Fruit fly (Drosophila melanogaster) whole organism, embryonic: ENCODE data around the gene Tpr2.
A peak's percentile ranks its signal among the peaks of the same experiment; 100 is the strongest.

Experiments
- Antp ChIP-seq: fragments of 200-800 bp; sonication (Bioruptor generic); optimal IDR thresholded peaks from 3 replicates; lab custom pipeline; 2016; ENCODE audit warnings: missing biosample characterization, missing genetic modification characterization
- Atf-2 ChIP-seq: fragments of 200-800 bp; sonication (Bioruptor generic); optimal IDR thresholded peaks from 2 replicates; lab custom pipeline; 2016; ENCODE audit warnings: missing biosample characterization, missing genetic modification characterization
- Bteb2 ChIP-seq: fragments of 200-800 bp; sonication (Bioruptor generic); optimal IDR thresholded peaks from 2 replicates; lab custom pipeline; 2016; ENCODE audit warnings: missing biosample characterization, missing genetic modification characterization
- CG10321 ChIP-seq: fragments of 200-800 bp; sonication (Bioruptor generic); IDR thresholded peaks from 2 replicates; pipeline ENCODE4 v1.3.6; 2022; ENCODE audit warnings: missing biosample characterization, missing genetic modification characterization
- CG10366 ChIP-seq: fragments of 200-800 bp; sonication (Bioruptor generic); IDR thresholded peaks from 2 replicates; pipeline ENCODE4 v1.3.6; 2022; ENCODE audit warnings: missing biosample characterization, missing genetic modification characterization
- CG10979 ChIP-seq: fragments of 200-800 bp; sonication (Bioruptor generic); optimal IDR thresholded peaks from 2 replicates; lab custom pipeline; 2018; ENCODE audit warnings: missing biosample characterization, mild to moderate bottlenecking, missing genetic modification characterization, moderate library complexity
- CG11695 ChIP-seq: fragments of 200-800 bp; sonication (Bioruptor generic); IDR thresholded peaks from 3 replicates; pipeline ENCODE4 v1.3.6; 2022; ENCODE audit warnings: missing biosample characterization, missing genetic modification characterization
- CG1233 ChIP-seq: fragments of 200-800 bp; sonication (Bioruptor generic); optimal IDR thresholded peaks from 4 replicates; lab custom pipeline; 2018; ENCODE audit warnings: missing biosample characterization, mild to moderate bottlenecking, missing genetic modification characterization
- CG12942 ChIP-seq: fragments of 200-800 bp; sonication (Bioruptor generic); optimal IDR thresholded peaks from 3 replicates; lab custom pipeline; 2016; ENCODE audit warnings: missing biosample characterization, missing genetic modification characterization
- CG13123 ChIP-seq: fragments of 200-800 bp; sonication (Bioruptor generic); optimal IDR thresholded peaks from 2 replicates; lab custom pipeline; 2016; ENCODE audit warnings: missing biosample characterization, missing genetic modification characterization
- CG13287 ChIP-seq: fragments of 200-800 bp; sonication (Bioruptor generic); IDR thresholded peaks from 2 replicates; pipeline ENCODE4 v1.3.6; 2022; ENCODE audit warnings: missing biosample characterization, missing genetic modification characterization; ENCODE audit not compliant: partially characterized antibody
- CG13624 ChIP-seq: fragments of 200-800 bp; sonication (Bioruptor generic); optimal IDR thresholded peaks from 2 replicates; lab custom pipeline; 2016; ENCODE audit warnings: missing biosample characterization, missing genetic modification characterization
- CG13894 ChIP-seq: fragments of 200-800 bp; sonication (Bioruptor generic); optimal IDR thresholded peaks from 3 replicates; lab custom pipeline; 2018; ENCODE audit warnings: missing biosample characterization, mild to moderate bottlenecking, missing genetic modification characterization, moderate library complexity
- CG15514 ChIP-seq: fragments of 200-800 bp; sonication (Bioruptor generic); optimal IDR thresholded peaks from 3 replicates; lab custom pipeline; 2017; ENCODE audit warnings: missing biosample characterization, missing genetic modification characterization, mild to moderate bottlenecking, moderate library complexity, missing genetic modification reagents
- CG17568 ChIP-seq: fragments of 200-800 bp; sonication (Bioruptor generic); optimal IDR thresholded peaks from 2 replicates; lab custom pipeline; 2018; ENCODE audit warnings: missing biosample characterization, mild to moderate bottlenecking, missing genetic modification characterization, moderate library complexity
- CG18011 ChIP-seq: fragments of 200-800 bp; sonication (Bioruptor generic); optimal IDR thresholded peaks from 2 replicates; lab custom pipeline; 2017; ENCODE audit warnings: missing biosample characterization, missing genetic modification characterization, mild to moderate bottlenecking, moderate library complexity, missing genotype
- CG1832 ChIP-seq: fragments of 200-800 bp; sonication (Bioruptor generic); optimal IDR thresholded peaks from 2 replicates; lab custom pipeline; 2017; ENCODE audit warnings: missing biosample characterization, mild to moderate bottlenecking, missing genetic modification characterization, inconsistent platforms
- CG4360 ChIP-seq: fragments of 200-800 bp; sonication (Bioruptor generic); IDR thresholded peaks from 2 replicates; pipeline ENCODE4 v1.3.6; 2022; ENCODE audit warnings: missing biosample characterization, missing genetic modification characterization
- CG43689 ChIP-seq: fragments of 200-800 bp; sonication (Bioruptor generic); IDR thresholded peaks from 2 replicates; pipeline ENCODE4 v1.3.6; 2022; ENCODE audit warnings: missing biosample characterization, missing genetic modification characterization
- CG4820 ChIP-seq: fragments of 200-800 bp; sonication (Bioruptor generic); optimal IDR thresholded peaks from 3 replicates; lab custom pipeline; 2016; ENCODE audit warnings: missing biosample characterization, missing genetic modification characterization
- CG6689 ChIP-seq: fragments of 200-800 bp; sonication (Bioruptor generic); IDR thresholded peaks from 2 replicates; pipeline ENCODE4 v1.3.6; 2022; ENCODE audit warnings: missing biosample characterization, missing genetic modification characterization
- CG7745 ChIP-seq: fragments of 200-800 bp; sonication (Bioruptor generic); optimal IDR thresholded peaks from 2 replicates; lab custom pipeline; 2018; ENCODE audit warnings: missing biosample characterization, mild to moderate bottlenecking, missing genetic modification characterization, moderate library complexity
- CG8765 ChIP-seq: fragments of 200-800 bp; sonication (Bioruptor generic); IDR thresholded peaks from 2 replicates; pipeline ENCODE4 v1.3.6; 2022; ENCODE audit warnings: missing biosample characterization, missing genetic modification characterization
- CG9817 ChIP-seq: fragments of 200-800 bp; sonication (Bioruptor generic); optimal IDR thresholded peaks from 2 replicates; lab custom pipeline; 2018; ENCODE audit warnings: missing biosample characterization, mild to moderate bottlenecking, missing genetic modification characterization, moderate library complexity
- CG9876 ChIP-seq: fragments of 200-800 bp; sonication (Bioruptor generic); optimal IDR thresholded peaks from 2 replicates; lab custom pipeline; 2016; ENCODE audit warnings: missing biosample characterization, missing genetic modification characterization
- CHES-1-like ChIP-seq: fragments of 200-800 bp; sonication (Bioruptor generic); optimal IDR thresholded peaks from 2 replicates; lab custom pipeline; 2016; ENCODE audit warnings: missing biosample characterization, missing genetic modification characterization
- Dad ChIP-seq: fragments of 200-800 bp; sonication (Bioruptor generic); optimal IDR thresholded peaks from 3 replicates; lab custom pipeline; 2016; ENCODE audit warnings: missing biosample characterization, missing genetic modification characterization
- Doc3 ChIP-seq: fragments of 200-800 bp; sonication (Bioruptor generic); IDR thresholded peaks from 3 replicates; pipeline ENCODE4 v1.3.6; 2022; ENCODE audit warnings: missing biosample characterization, missing genetic modification characterization; ENCODE audit not compliant: partially characterized antibody
- HHEX ChIP-seq: fragments of 200-800 bp; sonication (Bioruptor generic); optimal IDR thresholded peaks from 3 replicates; lab custom pipeline; 2017; ENCODE audit warnings: missing biosample characterization, mild to moderate bottlenecking, missing genetic modification characterization, missing genetic modification reagents
- HLH4C ChIP-seq: fragments of 200-800 bp; sonication (Bioruptor generic); IDR thresholded peaks from 3 replicates; pipeline ENCODE4 v1.3.6; 2022; ENCODE audit warnings: missing biosample characterization, missing genetic modification characterization; ENCODE audit not compliant: partially characterized antibody
- HLHmδ ChIP-seq: fragments of 200-800 bp; sonication (Bioruptor generic); optimal IDR thresholded peaks from 2 replicates; lab custom pipeline; 2018; ENCODE audit warnings: missing biosample characterization, mild to moderate bottlenecking, missing genetic modification characterization, moderate library complexity
- HmgZ ChIP-seq: fragments of 200-800 bp; sonication (Bioruptor generic); optimal IDR thresholded peaks from 2 replicates; lab custom pipeline; 2018; ENCODE audit warnings: missing biosample characterization, mild to moderate bottlenecking, missing genetic modification characterization
- Hr3 ChIP-seq: fragments of 200-800 bp; sonication (Bioruptor generic); optimal IDR thresholded peaks from 3 replicates; lab custom pipeline; 2016; ENCODE audit warnings: missing biosample characterization, missing genetic modification characterization
- Jarid2 ChIP-seq: fragments of 200-800 bp; sonication (Bioruptor generic); optimal IDR thresholded peaks from 3 replicates; lab custom pipeline; 2017; ENCODE audit warnings: mild to moderate bottlenecking, missing biosample characterization, missing genetic modification reagents, missing genetic modification characterization
- Oli ChIP-seq: fragments of 200-800 bp; sonication (Bioruptor generic); optimal IDR thresholded peaks from 2 replicates; lab custom pipeline; 2018; ENCODE audit warnings: missing biosample characterization, mild to moderate bottlenecking, missing genetic modification characterization, moderate library complexity
- Poxn ChIP-seq: fragments of 200-800 bp; sonication (Bioruptor generic); IDR thresholded peaks from 2 replicates; pipeline ENCODE4 v1.3.6; 2022; ENCODE audit warnings: missing biosample characterization, missing genetic modification characterization
- Sox100B ChIP-seq: fragments of 200-800 bp; sonication (Bioruptor generic); optimal IDR thresholded peaks from 3 replicates; lab custom pipeline; 2018; ENCODE audit warnings: missing biosample characterization, mild to moderate bottlenecking, missing genetic modification characterization
- Trl ChIP-seq, 3 experiments: fragments of >200 bp in 2 of 3; fragments of 200-800 bp in 1 of 3; sonication (Bioruptor generic) in 1 of 3; optimal IDR thresholded peaks; 2 replicates in 1 of 3; 3 replicates in 2 of 3; lab custom pipeline; 2016 to 2017; ENCODE audit warnings: missing biosample characterization in 1 of 3, missing genetic modification characterization in 1 of 3
- Usf ChIP-seq: fragments of 200-800 bp; sonication (Bioruptor generic); optimal IDR thresholded peaks from 2 replicates; lab custom pipeline; 2017; ENCODE audit warnings: missing genotype, missing biosample characterization, missing genetic modification characterization
- Vsx1 ChIP-seq: fragments of 200-800 bp; sonication (Bioruptor generic); optimal IDR thresholded peaks from 2 replicates; lab custom pipeline; 2017; ENCODE audit warnings: missing biosample characterization, mild to moderate bottlenecking, missing genetic modification characterization, missing genetic modification reagents
- ase ChIP-seq: fragments of 200-800 bp; sonication (Bioruptor generic); IDR thresholded peaks from 3 replicates; pipeline ENCODE4 v1.3.6; 2022; ENCODE audit warnings: missing biosample characterization, missing genetic modification characterization
- ato ChIP-seq: fragments of 200-800 bp; sonication (Bioruptor generic); IDR thresholded peaks from 2 replicates; pipeline ENCODE4 v1.3.6; 2022; ENCODE audit warnings: missing biosample characterization, missing genetic modification characterization; ENCODE audit not compliant: partially characterized antibody
- dysf ChIP-seq: fragments of 200-800 bp; sonication (Bioruptor generic); IDR thresholded peaks from 3 replicates; pipeline ENCODE4 v1.3.6; 2022; ENCODE audit warnings: missing biosample characterization, missing genetic modification characterization
- emc ChIP-seq: fragments of 200-800 bp; sonication (Bioruptor generic); optimal IDR thresholded peaks from 2 replicates; lab custom pipeline; 2016; ENCODE audit warnings: missing biosample characterization, missing genetic modification characterization
- ems ChIP-seq: fragments of 200-800 bp; sonication (Bioruptor generic); optimal IDR thresholded peaks from 3 replicates; lab custom pipeline; 2016; ENCODE audit warnings: missing biosample characterization, missing genetic modification characterization
- gce ChIP-seq: fragments of 200-800 bp; sonication (Bioruptor generic); IDR thresholded peaks from 3 replicates; pipeline ENCODE4 v1.3.6; 2022; ENCODE audit warnings: missing biosample characterization, missing genetic modification characterization
- gcm ChIP-seq: fragments of 200-800 bp; sonication (Bioruptor generic); optimal IDR thresholded peaks from 2 replicates; lab custom pipeline; 2019; ENCODE audit warnings: missing biosample characterization, mild to moderate bottlenecking, missing genetic modification characterization, moderate library complexity
- rib ChIP-seq: fragments of 200-800 bp; sonication (Bioruptor generic); IDR thresholded peaks from 2 replicates; pipeline ENCODE4 v1.3.6; 2022; ENCODE audit warnings: missing biosample characterization, missing genetic modification characterization
- slbo ChIP-seq: fragments of 200-800 bp; sonication (Bioruptor generic); IDR thresholded peaks from 2 replicates; pipeline ENCODE4 v1.3.6; 2022; ENCODE audit warnings: missing biosample characterization, missing genetic modification characterization
- tio ChIP-seq: fragments of 200-800 bp; sonication (Bioruptor generic); optimal IDR thresholded peaks from 2 replicates; lab custom pipeline; 2017; ENCODE audit warnings: missing biosample characterization, missing genetic modification characterization, inconsistent platforms
- twi ChIP-seq: fragments of 200-800 bp; optimal IDR thresholded peaks from 2 replicates; lab custom pipeline; 2019; ENCODE audit warnings: missing biosample characterization, mild to moderate bottlenecking, missing genetic modification characterization, moderate library complexity

Tpr2 gene

dm6 chr2L:16541733-16542132, 50.4 kb downstream of the Tpr2 start (continued):
- TF ChIP-seq Usf (no peak), gcm (GFP tag; lab: Kevin White, UChicago) (no peak), CG13123 (no peak), CG4820 (GFP tag; lab: Kevin White, UChicago) (no peak), CG13894 (tag; lab: Kevin White, UChicago) (no peak), slbo (peak; percentile 52), HLH4C (no peak), CG15514 (GFP tag; lab: Kevin White, UChicago) (peak; percentile 10), HmgZ (tag; lab: Kevin White, UChicago) (no peak), Oli (tag; lab: Kevin White, UChicago) (peak; percentile 12), CG8765 (GFP tag; lab: Robert Waterston, UW) (no peak), tio (GFP tag; lab: Kevin White, UChicago) (no peak), CG9817 (tag; lab: Kevin White, UChicago) (no peak), emc (GFP tag; lab: Kevin White, UChicago) (no peak), CG1832 (no peak), CG10321 (GFP tag; lab: Robert Waterston, UW) (no peak), CG6689 (GFP tag; lab: Robert Waterston, UW) (no peak), ems (no peak), Doc3 (GFP tag; lab: Robert Waterston, UW) (no peak), CG17568 (no peak), Atf-2 (GFP tag; lab: Kevin White, UChicago) (no peak), rib (no peak), CG43689 (GFP tag; lab: Robert Waterston, UW) (no peak), CG13287 (GFP tag; lab: Robert Waterston, UW) (no peak), Hr3 (GFP tag; lab: Kevin White, UChicago) (no peak), dysf (GFP tag; lab: Robert Waterston, UW) (peak; percentile 60; the same call in 2 of the 3 replicates), Dad (GFP tag; lab: Kevin White, UChicago) (no peak), Trl (optimal IDR thresholded peaks at IDR 0.05; lab: Kevin White, UChicago) (no peak), Trl (GFP tag; optimal IDR thresholded peaks at IDR 0.05; lab: Kevin White, UChicago) (no peak), CG11695 (no peak), twi (tag; lab: Kevin White, UChicago) (no peak), Jarid2 (no peak), Poxn (GFP tag; lab: Robert Waterston, UW) (no peak), CHES-1-like (no peak), CG13624 (GFP tag; lab: Kevin White, UChicago) (no peak), HLHmδ (GFP tag; lab: Kevin White, UChicago) (no peak), ato (GFP tag; lab: Robert Waterston, UW) (no peak), CG9876 (GFP tag; lab: Kevin White, UChicago) (no peak), Bteb2 (GFP tag; lab: Kevin White, UChicago) (no peak), CG12942 (GFP tag; lab: Kevin White, UChicago) (no peak), CG18011 (GFP tag; lab: Kevin White, UChicago) (no peak), CG10979 (tag; lab: Kevin White, UChicago) (no peak), Antp (GFP tag; lab: Kevin White, UChicago) (no peak), ase (GFP tag; lab: Robert Waterston, UW) (no peak), gce (GFP tag; lab: Robert Waterston, UW) (no peak), Sox100B (GFP tag; lab: Kevin White, UChicago) (no peak), Vsx1 (GFP tag; lab: Kevin White, UChicago) (no peak), CG1233 (GFP tag; lab: Kevin White, UChicago) (no peak), CG10366 (no peak), CG7745 (tag; lab: Kevin White, UChicago) (no peak), HHEX (GFP tag; lab: Kevin White, UChicago) (no peak), CG4360 (GFP tag; lab: Robert Waterston, UW) (no peak)
